Fruit fly (Drosophila melanogaster) whole organism, embryonic: ENCODE results near the gene CG34057.

Experiments used
- ATbp ChIP-seq: fragments of 200-800 bp; sonication (Bioruptor generic); optimal IDR thresholded peaks from 2 replicates; lab custom pipeline; 2017; ENCODE audit warnings: missing biosample characterization, mild to moderate bottlenecking, missing genetic modification characterization, missing genetic modification reagents
- Bgb ChIP-seq: fragments of 200-800 bp; sonication (Bioruptor generic); IDR thresholded peaks from 2 replicates; pipeline ENCODE4 v1.3.6; 2022; ENCODE audit warnings: missing biosample characterization, missing genetic modification characterization; ENCODE audit not compliant: partially characterized antibody
- BtbVII ChIP-seq: fragments of 200-800 bp; sonication (Bioruptor generic); optimal IDR thresholded peaks from 3 replicates; lab custom pipeline; 2017; ENCODE audit warnings: missing biosample characterization, mild to moderate bottlenecking, missing genetic modification characterization
- CG12744 ChIP-seq: fragments of 200-800 bp; sonication (Bioruptor generic); optimal IDR thresholded peaks from 2 replicates; lab custom pipeline; 2016; ENCODE audit warnings: missing biosample characterization, missing genetic modification characterization
- CG13296 ChIP-seq: fragments of 200-800 bp; sonication (Bioruptor generic); optimal IDR thresholded peaks from 3 replicates; lab custom pipeline; 2018; ENCODE audit warnings: missing biosample characterization, mild to moderate bottlenecking, missing genetic modification characterization
- CG14014 ChIP-seq: fragments of 200-800 bp; sonication (Bioruptor generic); IDR thresholded peaks from 2 replicates; pipeline ENCODE4 v1.3.6; 2022; ENCODE audit warnings: missing biosample characterization, missing genetic modification characterization
- CG14860 ChIP-seq: fragments of 200-800 bp; sonication (Bioruptor generic); IDR thresholded peaks from 3 replicates; pipeline ENCODE4 v1.3.6; 2022; ENCODE audit warnings: missing biosample characterization, missing genetic modification characterization; ENCODE audit not compliant: partially characterized antibody
- CG15269 ChIP-seq: fragments of 200-800 bp; sonication (Bioruptor generic); optimal IDR thresholded peaks from 2 replicates; lab custom pipeline; 2018; ENCODE audit warnings: missing biosample characterization, mild to moderate bottlenecking, missing genetic modification characterization, moderate library complexity
- CG15479 ChIP-seq: fragments of 200-800 bp; sonication (Bioruptor generic); optimal IDR thresholded peaks from 3 replicates; lab custom pipeline; 2019; ENCODE audit warnings: missing biosample characterization, mild to moderate bottlenecking, missing genetic modification characterization, moderate library complexity
- CG17359 ChIP-seq: fragments of 200-800 bp; sonication (Bioruptor generic); optimal IDR thresholded peaks from 3 replicates; lab custom pipeline; 2018; ENCODE audit warnings: missing biosample characterization, mild to moderate bottlenecking, missing genetic modification characterization, moderate library complexity
- CG32532 ChIP-seq: fragments of 200-800 bp; sonication (Bioruptor generic); IDR thresholded peaks from 2 replicates; pipeline ENCODE4 v1.3.6; 2022; ENCODE audit warnings: missing biosample characterization, missing genetic modification characterization
- CG32767 ChIP-seq: fragments of 200-800 bp; sonication (Bioruptor generic); IDR thresholded peaks from 2 replicates; pipeline ENCODE4 v1.3.6; 2022; ENCODE audit warnings: missing biosample characterization, missing genetic modification characterization
- CG34224 ChIP-seq: fragments of 200-800 bp; sonication (Bioruptor generic); IDR thresholded peaks from 3 replicates; pipeline ENCODE4 v1.3.6; 2022; ENCODE audit warnings: missing biosample characterization, missing genetic modification characterization; ENCODE audit not compliant: partially characterized antibody
- CG3726 ChIP-seq: fragments of 200-800 bp; sonication (Bioruptor generic); IDR thresholded peaks from 3 replicates; pipeline ENCODE4, ENCODE4 v1.3.6; 2022; ENCODE audit warnings: missing biosample characterization, missing genetic modification characterization
- CG3847 ChIP-seq: fragments of 200-800 bp; sonication (Bioruptor generic); IDR thresholded peaks from 2 replicates; pipeline ENCODE4 v1.3.6; 2022; ENCODE audit warnings: missing biosample characterization, missing genetic modification characterization
- CG42726 ChIP-seq: fragments of 200-800 bp; sonication (Bioruptor generic); IDR thresholded peaks from 2 replicates; pipeline ENCODE4 v1.3.6; 2022; ENCODE audit warnings: missing biosample characterization, missing genetic modification characterization; ENCODE audit not compliant: partially characterized antibody
- CG6813 ChIP-seq: fragments of 200-800 bp; sonication (Bioruptor generic); optimal IDR thresholded peaks from 2 replicates; lab custom pipeline; 2017; ENCODE audit warnings: missing biosample characterization, missing genetic modification characterization, mild to moderate bottlenecking, moderate library complexity, missing genetic modification reagents
- CG9727 ChIP-seq: fragments of 200-800 bp; sonication (Bioruptor generic); optimal IDR thresholded peaks from 3 replicates; lab custom pipeline; 2017; ENCODE audit warnings: missing biosample characterization, mild to moderate bottlenecking, missing genetic modification characterization
- CG9797 ChIP-seq: fragments of 200-800 bp; sonication (Bioruptor generic); optimal IDR thresholded peaks from 3 replicates; lab custom pipeline; 2018; ENCODE audit warnings: missing biosample characterization, mild to moderate bottlenecking, missing genetic modification characterization
- CG9876 ChIP-seq: fragments of 200-800 bp; sonication (Bioruptor generic); optimal IDR thresholded peaks from 2 replicates; lab custom pipeline; 2016; ENCODE audit warnings: missing biosample characterization, missing genetic modification characterization
- CTCF ChIP-seq: fragments of 200-800 bp; sonication (Bioruptor generic); optimal IDR thresholded peaks from 2 replicates; lab custom pipeline; 2017; ENCODE audit warnings: missing biosample characterization, mild to moderate bottlenecking, missing genetic modification characterization, moderate library complexity
- D19B ChIP-seq: fragments of 200-800 bp; sonication (Bioruptor generic); optimal IDR thresholded peaks from 2 replicates; lab custom pipeline; 2017; ENCODE audit warnings: missing biosample characterization, mild to moderate bottlenecking, missing genetic modification characterization
- Dip2 ChIP-seq: fragments of 200-800 bp; sonication (Bioruptor generic); IDR thresholded peaks from 2 replicates; pipeline ENCODE4 v1.3.6; 2022; ENCODE audit warnings: missing biosample characterization, missing genetic modification characterization
- Dip3 ChIP-seq: fragments of 200-800 bp; sonication (Bioruptor generic); optimal IDR thresholded peaks from 3 replicates; lab custom pipeline; 2016; ENCODE audit warnings: missing biosample characterization, missing genetic modification characterization
- Doc3 ChIP-seq: fragments of 200-800 bp; sonication (Bioruptor generic); IDR thresholded peaks from 3 replicates; pipeline ENCODE4 v1.3.6; 2022; ENCODE audit warnings: missing biosample characterization, missing genetic modification characterization; ENCODE audit not compliant: partially characterized antibody
- GATAe ChIP-seq: fragments of 200-800 bp; sonication (Bioruptor generic); conservative IDR thresholded peaks from 2 replicates; pipeline ENCODE4 v1.3.6; 2022; ENCODE audit warnings: missing biosample characterization, missing genetic modification characterization
- H15 ChIP-seq: fragments of 200-800 bp; sonication (Bioruptor generic); IDR thresholded peaks from 3 replicates; pipeline ENCODE4 v1.3.6; 2022; ENCODE audit warnings: missing biosample characterization, missing genetic modification characterization
- HmgZ ChIP-seq: fragments of 200-800 bp; sonication (Bioruptor generic); optimal IDR thresholded peaks from 2 replicates; lab custom pipeline; 2018; ENCODE audit warnings: missing biosample characterization, mild to moderate bottlenecking, missing genetic modification characterization
- Hr39 ChIP-seq: fragments of >200 bp; optimal IDR thresholded peaks from 2 replicates; lab custom pipeline; 2017
- Hr78 ChIP-seq, 2 experiments: fragments of 200-800 bp in 1 of 2; fragments of >200 bp in 1 of 2; sonication (Bioruptor generic) in 1 of 2; optimal IDR thresholded peaks; 2 replicates each; lab custom pipeline; 2017 to 2019; ENCODE audit warnings: missing biosample characterization in 2 of 2, missing genetic modification characterization in 2 of 2, mild to moderate bottlenecking in 1 of 2, moderate library complexity in 1 of 2
- Jarid2 ChIP-seq: fragments of 200-800 bp; sonication (Bioruptor generic); optimal IDR thresholded peaks from 3 replicates; lab custom pipeline; 2017; ENCODE audit warnings: mild to moderate bottlenecking, missing biosample characterization, missing genetic modification reagents, missing genetic modification characterization
- MESR4 ChIP-seq: fragments of 200-800 bp; sonication (Bioruptor generic); optimal IDR thresholded peaks from 2 replicates; lab custom pipeline; 2018; ENCODE audit warnings: missing biosample characterization, mild to moderate bottlenecking, missing genetic modification characterization, moderate library complexity
- Sox102F ChIP-seq: fragments of 200-800 bp; sonication (Bioruptor generic); optimal IDR thresholded peaks from 2 replicates; lab custom pipeline; 2018; ENCODE audit warnings: missing biosample characterization, mild to moderate bottlenecking, missing genetic modification characterization, moderate library complexity
- Sry-δ ChIP-seq: fragments of 200-800 bp; sonication (Bioruptor generic); optimal IDR thresholded peaks from 2 replicates; lab custom pipeline; 2016; ENCODE audit warnings: missing biosample characterization, missing genetic modification characterization
- Usf ChIP-seq: fragments of 200-800 bp; sonication (Bioruptor generic); optimal IDR thresholded peaks from 2 replicates; lab custom pipeline; 2017; ENCODE audit warnings: missing genotype, missing biosample characterization, missing genetic modification characterization
- cg ChIP-seq: fragments of 200-800 bp; sonication (Bioruptor generic); optimal IDR thresholded peaks from 3 replicates; lab custom pipeline; 2019; ENCODE audit warnings: missing biosample characterization, mild to moderate bottlenecking, missing genetic modification characterization, moderate library complexity
- crp ChIP-seq, 2 experiments: fragments of 200-800 bp; sonication (Bioruptor generic); optimal IDR thresholded peaks; 2 replicates in 1 of 2; 3 replicates in 1 of 2; lab custom pipeline; 2017; ENCODE audit warnings: missing biosample characterization in 2 of 2, missing genetic modification characterization in 2 of 2, mild to moderate bottlenecking in 1 of 2, moderate library complexity in 1 of 2
- dan ChIP-seq: fragments of 200-800 bp; sonication (Bioruptor generic); IDR thresholded peaks from 2 replicates; pipeline ENCODE4 v1.3.6; 2022; ENCODE audit warnings: missing biosample characterization, missing genetic modification characterization
- en ChIP-seq: fragments of 200-800 bp; sonication (Bioruptor generic); optimal IDR thresholded peaks from 2 replicates; lab custom pipeline; 2016; ENCODE audit warnings: missing biosample characterization, missing genetic modification characterization
- fd96Cb ChIP-seq: fragments of 200-800 bp; sonication (Bioruptor generic); optimal IDR thresholded peaks from 2 replicates; lab custom pipeline; 2018; ENCODE audit warnings: missing biosample characterization, mild to moderate bottlenecking, missing genetic modification characterization, moderate library complexity
- jing ChIP-seq: fragments of 200-800 bp; sonication (Bioruptor generic); optimal IDR thresholded peaks from 2 replicates; lab custom pipeline; 2018; ENCODE audit warnings: missing biosample characterization, mild to moderate bottlenecking, missing genetic modification characterization
- ken ChIP-seq: fragments of 200-800 bp; sonication (Bioruptor generic); IDR thresholded peaks from 3 replicates; pipeline ENCODE4 v1.3.6; 2022; ENCODE audit warnings: missing biosample characterization, missing genetic modification characterization
- lilli ChIP-seq: fragments of 200-800 bp; sonication (Bioruptor generic); optimal IDR thresholded peaks from 3 replicates; lab custom pipeline; 2016; ENCODE audit warnings: missing biosample characterization, missing genetic modification characterization
- lmd ChIP-seq: fragments of 200-800 bp; sonication (Bioruptor generic); IDR thresholded peaks from 2 replicates; pipeline ENCODE4 v1.3.6; 2022; ENCODE audit warnings: missing biosample characterization, missing genetic modification characterization
- mirr ChIP-seq: fragments of 200-800 bp; sonication (Bioruptor generic); optimal IDR thresholded peaks from 3 replicates; lab custom pipeline; 2018; ENCODE audit warnings: missing biosample characterization, mild to moderate bottlenecking, missing genetic modification characterization
- repo ChIP-seq: fragments of 200-800 bp; sonication (Bioruptor generic); optimal IDR thresholded peaks from 2 replicates; lab custom pipeline; 2016; ENCODE audit warnings: missing biosample characterization, missing genetic modification characterization
- schlank ChIP-seq: fragments of 200-800 bp; sonication (Bioruptor generic); optimal IDR thresholded peaks from 2 replicates; lab custom pipeline; 2018; ENCODE audit warnings: missing biosample characterization, mild to moderate bottlenecking, missing genetic modification characterization
- slp2 ChIP-seq: fragments of 200-800 bp; sonication (Bioruptor generic); optimal IDR thresholded peaks from 2 replicates; lab custom pipeline; 2016; ENCODE audit warnings: missing biosample characterization, missing genetic modification characterization
- unpg ChIP-seq: fragments of 200-800 bp; sonication (Bioruptor generic); optimal IDR thresholded peaks from 3 replicates; lab custom pipeline; 2018; ENCODE audit warnings: missing biosample characterization, mild to moderate bottlenecking, missing genetic modification characterization, moderate library complexity
- zen2 ChIP-seq: fragments of 200-800 bp; sonication (Bioruptor generic); IDR thresholded peaks from 3 replicates; pipeline ENCODE4 v1.3.6; 2022; ENCODE audit warnings: missing biosample characterization, missing genetic modification characterization; ENCODE audit not compliant: partially characterized antibody

CG34057 gene

dm6 chr3L:851061-851460 is 46.1 kb upstream of the CG34057 start, which contains the start of gene Dci (continued):
- TF ChIP-seq CG3847: peak; percentile 88
- peak; percentile 89 for TF ChIP-seq CG34224 (GFP tag; lab: Robert Waterston, UW)
- TF ChIP-seq CG14014: peak; percentile 84
- TF ChIP-seq H15 (GFP tag; lab: Robert Waterston, UW): peak; percentile 52; the same call in 1 of the 3 replicates
- no peak for TF ChIP-seq CG15269 (tag; lab: Kevin White, UChicago)
- TF ChIP-seq zen2 (GFP tag; lab: Robert Waterston, UW): peak; percentile 39; the same call in 1 of the 3 replicates
- peak; percentile 74; the same call in 2 of the 3 replicates for TF ChIP-seq CG14860 (GFP tag; lab: Robert Waterston, UW)
- TF ChIP-seq Hr78 (GFP tag; optimal IDR thresholded peaks at IDR 0.05; lab: Kevin White, UChicago): peak in 1 of 2 experiments; percentile 69
- TF ChIP-seq mirr (GFP tag; lab: Kevin White, UChicago): no peak
- TF ChIP-seq ATbp (GFP tag; lab: Kevin White, UChicago): peak; percentile 33
- TF ChIP-seq Sox102F (GFP tag; lab: Kevin White, UChicago): peak; percentile 75
- peak; percentile 38 for TF ChIP-seq CG12744 (GFP tag; lab: Kevin White, UChicago)
- no peak for TF ChIP-seq CG17359 (tag; lab: Kevin White, UChicago)
- TF ChIP-seq lilli: peak; percentile 77
- TF ChIP-seq en: no peak
- TF ChIP-seq CTCF (GFP tag; lab: Kevin White, UChicago): peak; percentile 28
- TF ChIP-seq schlank (tag; lab: Kevin White, UChicago): no peak
- TF ChIP-seq BtbVII (GFP tag; lab: Kevin White, UChicago): no peak
- no peak for TF ChIP-seq D19B (GFP tag; lab: Kevin White, UChicago)
- TF ChIP-seq CG9727 (GFP tag; lab: Kevin White, UChicago): peak; percentile 79
- TF ChIP-seq CG9797: peak; percentile 14
- no peak for TF ChIP-seq CG6813 (GFP tag; lab: Kevin White, UChicago)
- no peak for TF ChIP-seq Jarid2 (GFP tag; lab: Kevin White, UChicago)
- TF ChIP-seq Sry-δ (GFP tag; lab: Kevin White, UChicago): peak; percentile 74
- TF ChIP-seq Doc3 (GFP tag; lab: Robert Waterston, UW): peak; percentile 92
- TF ChIP-seq Hr39: no peak
- TF ChIP-seq CG15479 (GFP tag; lab: Kevin White, UChicago): no peak
- TF ChIP-seq CG9876 (GFP tag; lab: Kevin White, UChicago): peak; percentile 26
- TF ChIP-seq CG42726 (GFP tag; lab: Robert Waterston, UW): peak; percentile 48; the same call in 1 of the 2 replicates
- peak; percentile 57; the same call in 2 of the 3 replicates for TF ChIP-seq CG3726 (GFP tag; lab: Robert Waterston, UW)
- TF ChIP-seq CG32767 (GFP tag; lab: Robert Waterston, UW): peak; percentile 62; the same call in 1 of the 2 replicates
- TF ChIP-seq repo (GFP tag; lab: Kevin White, UChicago): peak; percentile 50
- peak; percentile 67 for TF ChIP-seq slp2 (GFP tag; lab: Kevin White, UChicago)
- peak; percentile 81 for TF ChIP-seq CG32532 (GFP tag; lab: Robert Waterston, UW)
- peak; percentile 82 for TF ChIP-seq Bgb (GFP tag; lab: Robert Waterston, UW)
- no peak for TF ChIP-seq MESR4 (GFP tag; lab: Kevin White, UChicago)
- TF ChIP-seq jing (GFP tag; lab: Kevin White, UChicago): peak; percentile 52
- peak in 1 of 2 experiments; percentile 7 for TF ChIP-seq crp (GFP tag; optimal IDR thresholded peaks at IDR 0.05; lab: Kevin White, UChicago)
- peak; percentile 89 for TF ChIP-seq ken
- TF ChIP-seq GATAe (GFP tag; lab: Robert Waterston, UW): no peak
- peak; percentile 68 for TF ChIP-seq Dip3
- TF ChIP-seq CG13296: no peak
- peak; percentile 63 for TF ChIP-seq unpg (GFP tag; lab: Kevin White, UChicago)
- 0 out of 2 replicates have a peak, but pooled peaks have one; percentile 43 for TF ChIP-seq dan (GFP tag; lab: Robert Waterston, UW)
- peak; percentile 46; the same call in 1 of the 2 replicates for TF ChIP-seq lmd (GFP tag; lab: Robert Waterston, UW)
- TF ChIP-seq cg (GFP tag; lab: Kevin White, UChicago): no peak
- TF ChIP-seq Dip2 (GFP tag; lab: Robert Waterston, UW): no peak
- TF ChIP-seq fd96Cb: peak; percentile 7
- peak; percentile 31 for TF ChIP-seq Usf (GFP tag; lab: Kevin White, UChicago)
- TF ChIP-seq HmgZ (tag; lab: Kevin White, UChicago): peak; percentile 77
